Worm (Caenorhabditis elegans) whole organism, late embryonic: ENCODE measurements around the gene C03A7.13.

Source experiments
- C38D4.7 ChIP-seq: fragments of 200-800 bp; sonication (Bioruptor generic); optimal IDR thresholded peaks from 2 replicates; lab custom pipeline; 2018; ENCODE audit warnings: mild to moderate bottlenecking, missing genetic modification characterization, moderate library complexity, missing compliant biosample characterization
- ama-1 ChIP-seq: fragments of 150-350 bp; optimal IDR thresholded peaks from 2 replicates; lab custom pipeline; 2014
- fkh-10 ChIP-seq: fragments of 150-350 bp; optimal IDR thresholded peaks from 2 replicates; lab custom pipeline; 2014; ENCODE audit warnings: missing biosample characterization, missing genetic modification reagents, missing genetic modification characterization
- gmeb-2 ChIP-seq: sonication (generic microtip); optimal IDR thresholded peaks from 2 replicates; lab custom pipeline; 2016; ENCODE audit warnings: missing genetic modification characterization, inconsistent platforms, missing compliant biosample characterization
- hlh-15 ChIP-seq: sonication (generic microtip); optimal IDR thresholded peaks from 2 replicates; lab custom pipeline; 2016; ENCODE audit warnings: missing genetic modification characterization, missing compliant biosample characterization
- madf-2 ChIP-seq: sonication (generic microtip); optimal IDR thresholded peaks from 2 replicates; lab custom pipeline; 2017; ENCODE audit warnings: missing genetic modification characterization, missing compliant biosample characterization
- nhr-11 ChIP-seq: fragments of 150-350 bp; optimal IDR thresholded peaks from 2 replicates; lab custom pipeline; 2014; ENCODE audit warnings: missing biosample characterization, missing genetic modification characterization
- pha-4 ChIP-seq: fragments of 150-350 bp; optimal IDR thresholded peaks from 2 replicates; lab custom pipeline; 2018; ENCODE audit warnings: missing biosample characterization, missing genetic modification reagents, missing genetic modification characterization
- unc-42 ChIP-seq: sonication (generic microtip); optimal IDR thresholded peaks from 2 replicates; lab custom pipeline; 2016; ENCODE audit warnings: missing genotype, missing genetic modification characterization, missing compliant biosample characterization

ce11 chrV:5164682-5165081, 27.7 kb downstream of the C03A7.13 start, which contains the start of gene abu-7:
- TF ChIP-seq unc-42 (tag; lab: Kevin White, UChicago) (no peak), ama-1 (no peak), madf-2 (tag; lab: Kevin White, UChicago) (no peak), C38D4.7 (GFP tag; lab: Kevin White, UChicago) (no peak), hlh-15 (tag; lab: Kevin White, UChicago) (no peak), pha-4 (tag; lab: Kevin White, UChicago) (no peak), gmeb-2 (no peak), fkh-10 (GFP tag; lab: Kevin White, UChicago) (no peak), nhr-11 (no peak)
